Worm (Caenorhabditis elegans) whole organism, young adult: ENCODE measurements around the gene irld-2.

ENCODE experiments used
- F22D6.2 ChIP-seq: sonication (generic microtip); optimal IDR thresholded peaks from 2 replicates; lab custom pipeline; 2016; ENCODE audit warnings: mild to moderate bottlenecking, missing genetic modification characterization, missing compliant biosample characterization
- ZK185.1 ChIP-seq: sonication (generic microtip); optimal IDR thresholded peaks from 2 replicates; lab custom pipeline; 2016; ENCODE audit warnings: mild to moderate bottlenecking, missing genetic modification characterization, missing compliant biosample characterization; ENCODE audit not compliant: poor library complexity, severe bottlenecking
- atf-7 ChIP-seq: sonication (generic microtip); optimal IDR thresholded peaks from 2 replicates; lab custom pipeline; 2017; ENCODE audit warnings: mild to moderate bottlenecking, missing genetic modification characterization, missing compliant biosample characterization
- bed-1 ChIP-seq: fragments of 200-800 bp; sonication (Bioruptor generic); IDR thresholded peaks from 2 replicates; pipeline ENCODE4 v1.3.6; 2022; ENCODE audit warnings: missing genetic modification reagents, missing genetic modification characterization, missing compliant biosample characterization
- egl-44 ChIP-seq: fragments of 200-800 bp; sonication (Bioruptor generic); IDR thresholded peaks from 2 replicates; pipeline ENCODE4 v1.3.6; 2022; ENCODE audit warnings: missing genetic modification reagents, missing genetic modification characterization, missing compliant biosample characterization
- ekl-4 ChIP-seq: fragments of 200-800 bp; sonication (Bioruptor generic); IDR thresholded peaks from 2 replicates; pipeline ENCODE4 v1.3.6; 2022; ENCODE audit warnings: missing genetic modification reagents, missing genetic modification characterization, missing compliant biosample characterization
- ets-4 ChIP-seq: fragments of 200-800 bp; sonication (Bioruptor generic); optimal IDR thresholded peaks from 2 replicates; lab custom pipeline; 2018; ENCODE audit warnings: mild to moderate bottlenecking, missing genetic modification characterization, missing compliant biosample characterization
- madf-10 ChIP-seq: sonication (generic microtip); optimal IDR thresholded peaks from 2 replicates; lab custom pipeline; 2016; ENCODE audit warnings: mild to moderate bottlenecking, missing genetic modification characterization, missing compliant biosample characterization
- nhr-27 ChIP-seq: fragments of 200-800 bp; sonication (Bioruptor generic); optimal IDR thresholded peaks from 2 replicates; lab custom pipeline; 2018; ENCODE audit warnings: mild to moderate bottlenecking, missing genetic modification characterization, moderate library complexity, missing compliant biosample characterization
- snpc-4 ChIP-seq, 5 experiments: fragments of 150-350 bp in 1 of 5; sonication (generic microtip) in 4 of 5; optimal IDR thresholded peaks; 2 replicates each; lab custom pipeline; 2014 to 2018; ENCODE audit warnings: missing genetic modification characterization in 5 of 5, missing biosample characterization in 3 of 5, antibody characterized with exemption in 2 of 5, mild to moderate bottlenecking in 2 of 5, missing compliant biosample characterization in 2 of 5, missing genotype in 2 of 5, moderate library complexity in 2 of 5, missing genetic modification reagents in 1 of 5
- tbp1 ChIP-seq: fragments of 200-800 bp; sonication (Bioruptor generic); optimal IDR thresholded peaks from 2 replicates; lab custom pipeline; 2018; ENCODE audit warnings: mild to moderate bottlenecking, missing genetic modification characterization, missing compliant biosample characterization
- unc-130 ChIP-seq: sonication (generic microtip); optimal IDR thresholded peaks from 2 replicates; lab custom pipeline; 2016; ENCODE audit warnings: missing genetic modification reagents, missing genetic modification characterization, missing compliant biosample characterization
- unc-62 ChIP-seq: fragments of 150-350 bp; optimal IDR thresholded peaks from 2 replicates; lab custom pipeline; 2014; ENCODE audit warnings: missing biosample characterization, missing genetic modification reagents, missing genetic modification characterization
- zim-3 ChIP-seq: sonication (generic microtip); optimal IDR thresholded peaks from 2 replicates; lab custom pipeline; 2017; ENCODE audit warnings: mild to moderate bottlenecking, missing genetic modification characterization, moderate library complexity, missing compliant biosample characterization

DNA sequence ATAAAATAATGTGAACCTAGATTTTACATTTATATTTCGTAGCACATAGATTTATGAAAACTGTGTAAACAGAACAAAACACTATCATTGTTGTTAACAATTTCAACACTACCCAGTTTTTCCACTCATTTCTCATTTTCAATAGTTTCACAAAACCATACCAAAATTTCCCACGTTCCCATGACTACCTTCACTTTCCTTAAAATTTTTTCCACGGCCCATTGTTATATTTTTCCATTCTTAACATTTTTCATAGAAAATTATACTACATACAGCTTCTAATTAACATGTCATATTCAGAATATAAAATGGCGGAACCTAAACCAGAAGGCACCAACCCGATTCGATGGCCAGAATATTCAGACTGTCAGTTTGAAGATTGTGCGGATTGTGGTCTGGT, 6.9 kb upstream of the irld-2 start, which contains the start of gene F02C12.1:
- TF ChIP-seq tbp1 (GFP tag; lab: Kevin White, UChicago) (no peak), egl-44 (GFP tag; lab: Robert Waterston, UW) (no peak), ets-4 (GFP tag; lab: Kevin White, UChicago) (no peak), ekl-4 (GFP tag; lab: Robert Waterston, UW) (no peak), zim-3 (tag; lab: Kevin White, UChicago) (no peak), madf-10 (no peak), atf-7 (tag; lab: Kevin White, UChicago) (no peak), F22D6.2 (tag; lab: Kevin White, UChicago) (no peak), unc-130 (no peak), snpc-4 (GFP tag; optimal IDR thresholded peaks at IDR 0.05; lab: Kevin White, UChicago) (no peak), snpc-4 (tag; optimal IDR thresholded peaks at IDR 0.05; lab: Kevin White, UChicago) (no peak), ZK185.1 (tag; lab: Kevin White, UChicago) (no peak), unc-62 (GFP tag; lab: Kevin White, UChicago) (no peak), nhr-27 (tag; lab: Kevin White, UChicago) (no peak), bed-1 (GFP tag; lab: Robert Waterston, UW) (no peak)
